Worm (Caenorhabditis elegans): Measurements from ENCODE around the gene M88.4.

M88.4 gene

DNA sequence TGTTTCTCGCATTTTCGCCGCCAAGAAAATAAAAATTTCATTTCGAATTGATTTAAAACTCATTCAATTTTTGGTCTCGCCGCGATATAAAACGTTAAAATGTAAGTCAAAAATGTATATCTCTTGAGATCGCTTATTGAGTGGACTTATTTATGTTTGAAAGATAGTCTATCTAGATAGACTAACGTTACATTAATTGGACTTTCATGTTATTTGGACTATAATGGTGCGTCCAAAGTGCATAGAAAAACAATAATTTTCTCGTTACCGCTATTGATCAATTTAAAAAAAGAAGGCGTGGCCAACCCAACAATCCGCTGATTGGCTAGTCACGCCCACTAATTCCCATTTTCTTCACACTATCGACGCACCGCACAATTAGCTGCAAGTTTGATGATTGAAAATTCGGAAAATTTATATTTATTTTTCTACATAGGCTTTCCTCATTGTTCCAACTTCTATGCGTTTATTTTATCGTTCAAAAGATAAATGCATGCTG is 35.3 kb downstream of the M88.4 start, which contains the start of gene F35G12.5:
Gene F35G12.5 (plus strand): TSS at position 51 of the 499 bp plus-strand sequence.
- no peak for TF ChIP-seq ccch-3 (GFP tag; optimal IDR thresholded peaks at IDR 0.05)
- peak; percentile 81 for TF ChIP-seq nfyb-1 (GFP tag; IDR thresholded peaks at IDR 0.05)

ce11 chrIII:4587177-4587576 is 38.3 kb downstream of the M88.4 start, which contains the start of the genes F35G12.7 and smc-4:
TSS of gene F35G12.7 (minus strand) at chrIII:4587330.
TSS of gene smc-4 (plus strand) at chrIII:4587501.
- TF ChIP-seq somi-1 (GFP tag; optimal IDR thresholded peaks at IDR 0.05) (no peak), dpl-1 (GFP tag; optimal IDR thresholded peaks at IDR 0.05) (peak; percentile 87), lin-54 (GFP tag; optimal IDR thresholded peaks at IDR 0.05) (peak; percentile 81), F10E7.11 (tag; optimal IDR thresholded peaks at IDR 0.05) (no peak), xnd-1 (tag; optimal IDR thresholded peaks at IDR 0.05) (peak; percentile 63), snpc-1.3 (tag; optimal IDR thresholded peaks at IDR 0.05; ENCODE audit: insufficient read depth) (peak; percentile 24), madf-6 (GFP tag; IDR thresholded peaks at IDR 0.05) (peak; percentile 96), dox-1 (GFP tag; IDR thresholded peaks at IDR 0.05) (peak; percentile 66), lin-35 (GFP tag; optimal IDR thresholded peaks at IDR 0.05) (peak in 1 of 3 experiments; percentile 62), mes-4 (tag; optimal IDR thresholded peaks at IDR 0.05) (no peak), ceh-91 (GFP tag; IDR thresholded peaks at IDR 0.05) (peak; percentile 73), sea-2 (GFP tag; IDR thresholded peaks at IDR 0.05) (no peak), hsf-1 (GFP tag; IDR thresholded peaks at IDR 0.05) (peak; percentile 58; the same call in 1 of the 2 replicates), snpc-3.4 (tag; optimal IDR thresholded peaks at IDR 0.05) (peak; percentile 76), lir-1 (GFP tag; conservative IDR thresholded peaks at IDR 0.05) (peak; percentile 54; the same call in 1 of the 2 replicates), efl-1 (GFP tag; optimal IDR thresholded peaks at IDR 0.05) (peak; percentile 94), zim-3 (tag; optimal IDR thresholded peaks at IDR 0.05) (no peak), ceh-100 (GFP tag; IDR thresholded peaks at IDR 0.05) (no peak), him-1 (tag; optimal IDR thresholded peaks at IDR 0.05) (peak; percentile 47), hmg-1.2 (GFP tag; IDR thresholded peaks at IDR 0.05) (peak; percentile 47; the same call in 1 of the 2 replicates), cebp-1 (GFP tag; IDR thresholded peaks at IDR 0.05) (no peak), cebp-1 (tag; optimal IDR thresholded peaks at IDR 0.05) (peak; percentile 26), fkh-3 (tag; optimal IDR thresholded peaks at IDR 0.05) (no peak), Y53G8AR.9 (GFP tag; conservative IDR thresholded peaks at IDR 0.05) (peak; percentile 68; the same call in 1 of the 2 replicates), pbrm-1 (GFP tag; IDR thresholded peaks at IDR 0.05) (peak; percentile 43; the same call in 1 of the 2 replicates), snpc-1.1 (tag; optimal IDR thresholded peaks at IDR 0.05; ENCODE audit: insufficient read depth) (peak; percentile 21), rcor-1 (GFP tag; IDR thresholded peaks at IDR 0.05) (peak; percentile 40; the same call in 1 of the 2 replicates), dpff-1 (tag; optimal IDR thresholded peaks at IDR 0.05) (no peak), F33H1.4 (GFP tag; IDR thresholded peaks at IDR 0.05) (peak; percentile 70), T26A5.8 (tag; optimal IDR thresholded peaks at IDR 0.05) (no peak), nfya-1 (tag; optimal IDR thresholded peaks at IDR 0.05; ENCODE audit: borderline replicate concordance, insufficient read depth) (no peak), nhr-120 (GFP tag; IDR thresholded peaks at IDR 0.05) (no peak), pha-4 (tag; optimal IDR thresholded peaks at IDR 0.05) (no peak), akir-1 (GFP tag; optimal IDR thresholded peaks at IDR 0.05) (no peak), tbp1 (GFP tag; optimal IDR thresholded peaks at IDR 0.05) (peak; percentile 30), madf-3 (GFP tag; IDR thresholded peaks at IDR 0.05) (peak; percentile 82; the same call in 1 of the 2 replicates), nfyb-1 (GFP tag; IDR thresholded peaks at IDR 0.05) (peak; percentile 67), aptf-3 (GFP tag; IDR thresholded peaks at IDR 0.05) (no peak), ztf-18 (tag; optimal IDR thresholded peaks at IDR 0.05) (peak; percentile 19), ccch-3 (GFP tag; optimal IDR thresholded peaks at IDR 0.05) (no peak), lin-26 (GFP tag; IDR thresholded peaks at IDR 0.05) (no peak), mcd-1 (GFP tag; IDR thresholded peaks at IDR 0.05) (peak; percentile 55; the same call in 1 of the 2 replicates), die-1 (tag; optimal IDR thresholded peaks at IDR 0.05) (peak; percentile 24), C17E4.6 (GFP tag; IDR thresholded peaks at IDR 0.05) (peak; percentile 51; the same call in 1 of the 2 replicates), chd-7 (tag; optimal IDR thresholded peaks at IDR 0.05) (no peak), sptf-2 (GFP tag; optimal IDR thresholded peaks at IDR 0.05) (no peak)

All from whole organism, young adult.